Fruit fly (Drosophila melanogaster): ENCODE data around the gene Zcchc7.

Gene Zcchc7

DNA sequence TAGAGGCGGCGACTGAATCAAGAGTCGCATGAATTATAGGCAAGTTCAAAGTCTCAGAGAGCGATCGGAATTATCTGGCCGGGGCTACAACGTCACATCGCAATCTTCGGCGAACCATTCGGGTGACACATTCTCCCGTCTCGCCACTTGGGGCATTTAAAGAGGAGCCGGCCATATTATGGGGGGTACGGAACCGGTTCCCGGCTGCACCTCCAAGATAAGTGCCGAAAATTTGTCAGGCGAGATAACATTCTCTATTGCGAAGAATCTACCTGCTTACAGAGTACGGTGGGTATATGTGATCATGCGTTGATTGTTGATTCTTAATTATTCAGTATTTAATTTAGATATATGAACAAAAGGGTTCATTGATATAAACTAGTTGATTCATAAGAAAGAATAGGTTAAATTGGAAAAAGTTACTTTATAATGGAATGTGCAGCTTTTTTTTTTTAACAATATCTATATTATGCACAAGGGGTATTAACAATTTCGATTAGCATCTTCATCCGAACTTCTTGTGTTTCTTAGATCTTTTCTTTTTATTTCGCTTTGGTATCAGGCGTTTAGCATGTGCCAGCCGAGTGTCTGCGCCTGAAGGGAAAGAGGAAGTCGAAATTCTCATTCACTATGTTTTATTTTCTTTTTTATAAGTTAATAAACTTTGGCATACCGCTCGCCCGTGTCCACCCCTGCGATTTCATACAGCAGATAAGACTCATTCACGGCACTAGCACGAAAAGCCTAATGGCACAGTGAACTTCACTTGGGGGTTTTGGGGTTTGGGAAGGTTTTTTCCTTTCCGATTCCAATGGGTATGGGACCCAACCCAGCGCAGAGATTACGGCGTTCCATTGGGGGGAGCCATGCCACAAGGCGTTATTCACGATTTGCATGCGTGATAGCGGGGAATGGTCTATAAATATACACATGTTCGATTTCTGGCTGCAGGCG is 43.4 kb upstream of the Zcchc7 start (continued):
- TF ChIP-seq CG15011 (GFP tag; optimal IDR thresholded peaks at IDR 0.05) (peak; percentile 4), MESR4 (GFP tag; optimal IDR thresholded peaks at IDR 0.05) (no peak), CG6272 (GFP tag; IDR thresholded peaks at IDR 0.05) (peak; percentile 34; the same call in 1 of the 2 replicates), CG34224 (GFP tag; IDR thresholded peaks at IDR 0.05; ENCODE audit: partially characterized antibody) (no peak), CG17568 (GFP tag; optimal IDR thresholded peaks at IDR 0.05) (no peak), NC2α (GFP tag; optimal IDR thresholded peaks at IDR 0.05) (no peak), al (GFP tag; IDR thresholded peaks at IDR 0.05) (peak; percentile 40), PHDP (tag; optimal IDR thresholded peaks at IDR 0.05) (peak; percentile 61), CG4707 (GFP tag; optimal IDR thresholded peaks at IDR 0.05) (no peak), CHES-1-like (GFP tag; optimal IDR thresholded peaks at IDR 0.05) (peak; percentile 29), CG13624 (GFP tag; optimal IDR thresholded peaks at IDR 0.05) (peak; percentile 12), B-H1 (GFP tag; IDR thresholded peaks at IDR 0.05) (no peak), Jarid2 (GFP tag; optimal IDR thresholded peaks at IDR 0.05) (no peak), CG4820 (GFP tag; optimal IDR thresholded peaks at IDR 0.05) (peak; percentile 50), tna (GFP tag; IDR thresholded peaks at IDR 0.05; ENCODE audit: partially characterized antibody) (no peak), az2 (GFP tag; optimal IDR thresholded peaks at IDR 0.05) (peak; percentile 59), pho (GFP tag; optimal IDR thresholded peaks at IDR 0.05) (no peak), ind (GFP tag; optimal IDR thresholded peaks at IDR 0.05) (peak; percentile 51), lilli (GFP tag; optimal IDR thresholded peaks at IDR 0.05) (peak; percentile 71), maf-S (GFP tag; optimal IDR thresholded peaks at IDR 0.05) (no peak), hkb (optimal IDR thresholded peaks at IDR 0.05) (no peak), hkb (GFP tag; IDR thresholded peaks at IDR 0.05) (no peak; the same call in 1 of the 2 replicates), dm (GFP tag; optimal IDR thresholded peaks at IDR 0.05) (no peak), salm (tag; optimal IDR thresholded peaks at IDR 0.05) (no peak), crol (GFP tag; IDR thresholded peaks at IDR 0.05) (peak; percentile 35; the same call in 1 of the 2 replicates), bsh (GFP tag; optimal IDR thresholded peaks at IDR 0.05) (peak in 1 of 2 experiments; percentile 78), TFAM (GFP tag; optimal IDR thresholded peaks at IDR 0.05) (no peak), Atf6 (GFP tag; IDR thresholded peaks at IDR 0.05) (no peak; the same call in 1 of the 2 replicates), sc (optimal IDR thresholded peaks at IDR 0.05) (no peak), sc (GFP tag; optimal IDR thresholded peaks at IDR 0.05) (peak; percentile 44), CG1602 (GFP tag; optimal IDR thresholded peaks at IDR 0.05) (peak; percentile 56), zfh1 (GFP tag; IDR thresholded peaks at IDR 0.05) (no peak), amos (GFP tag; IDR thresholded peaks at IDR 0.05; ENCODE audit: partially characterized antibody) (no peak), chif (GFP tag; optimal IDR thresholded peaks at IDR 0.05) (peak in 1 of 2 experiments; percentile 42), wor (GFP tag; IDR thresholded peaks at IDR 0.05) (no peak), HmgZ (tag; optimal IDR thresholded peaks at IDR 0.05) (no peak), Ravus (GFP tag; IDR thresholded peaks at IDR 0.05) (no peak), ro (GFP tag; IDR thresholded peaks at IDR 0.05) (no peak), cg (GFP tag; optimal IDR thresholded peaks at IDR 0.05) (no peak), CG10267 (tag; optimal IDR thresholded peaks at IDR 0.05) (peak; percentile 67), Ada2b (GFP tag; IDR thresholded peaks at IDR 0.05) (peak; percentile 28; the same call in 1 of the 2 replicates), CG15479 (GFP tag; optimal IDR thresholded peaks at IDR 0.05) (no peak), pb (GFP tag; optimal IDR thresholded peaks at IDR 0.05) (peak; percentile 45), so (GFP tag; IDR thresholded peaks at IDR 0.05) (peak; percentile 14; the same call in 1 of the 3 replicates), Sry-δ (GFP tag; optimal IDR thresholded peaks at IDR 0.05) (no peak), Gug (GFP tag; IDR thresholded peaks at IDR 0.05) (no peak), Trl (optimal IDR thresholded peaks at IDR 0.05) (peak; percentile 11 to 16), Trl (GFP tag; optimal IDR thresholded peaks at IDR 0.05) (no peak), dpn (GFP tag; optimal IDR thresholded peaks at IDR 0.05) (peak in 1 of 2 experiments; percentile 55), inv (GFP tag; IDR thresholded peaks at IDR 0.05; ENCODE audit: partially characterized antibody) (no peak)

All from whole organism, embryonic.